Fruit fly (Drosophila melanogaster): ENCODE data around the gene Oamb.

Gene Oamb

dm6 chr3R:20675772-20676171 is 38.6 kb downstream of the Oamb start:
- TF ChIP-seq CG8478 (optimal IDR thresholded peaks at IDR 0.05) (no peak), CTCF (optimal IDR thresholded peaks at IDR 0.05) (no peak)

DNA sequence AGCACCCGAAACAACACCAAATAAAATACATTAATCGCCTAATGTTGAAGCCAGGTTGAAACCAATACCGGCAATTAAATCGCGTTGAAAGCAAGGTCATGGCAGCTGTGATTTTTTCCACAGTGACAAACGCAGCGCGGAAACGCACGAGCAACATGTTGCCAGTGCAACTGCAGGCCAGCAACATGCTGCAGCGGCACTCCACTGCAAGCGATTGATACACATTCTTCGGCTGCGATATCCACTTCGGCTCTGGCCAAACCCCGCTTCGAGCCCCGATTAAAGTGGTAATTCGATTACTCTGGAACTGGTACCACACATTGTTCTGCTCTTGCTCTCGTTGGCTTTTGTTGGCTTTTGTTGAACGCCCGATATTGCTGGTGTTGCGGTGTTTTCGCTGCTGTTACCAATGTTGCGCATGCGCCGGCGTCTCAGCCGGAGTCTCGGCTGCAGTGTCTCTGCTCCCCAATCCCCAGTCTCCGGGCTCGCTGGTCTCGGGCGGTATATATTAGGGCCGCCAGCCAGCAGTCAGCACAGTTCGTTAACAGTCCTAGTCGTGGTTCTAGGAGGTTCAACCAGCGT is 45.2 kb downstream of the Oamb start, which contains the start of gene Cpr92F:
Gene Cpr92F, plus strand, starts transcription at position 532 of the 582 bp plus-strand sequence.
- TF ChIP-seq CTCF (optimal IDR thresholded peaks at IDR 0.05): no peak
- no peak for TF ChIP-seq CG8478 (optimal IDR thresholded peaks at IDR 0.05)

- no peak for TF ChIP-seq CTCF (optimal IDR thresholded peaks at IDR 0.05)
- TF ChIP-seq CG8478 (optimal IDR thresholded peaks at IDR 0.05): no peak
Measured at dm6 chr3R:20659804-20660203, 54.6 kb downstream of the Oamb start, which contains the start of gene Nep4. Nep4 (minus strand) TSS chr3R:20659904.

dm6 chr3R:20656649-20657048 is 57.7 kb downstream of the Oamb start:
- no peak for TF ChIP-seq CG8478 (optimal IDR thresholded peaks at IDR 0.05)
- no peak for TF ChIP-seq CTCF (optimal IDR thresholded peaks at IDR 0.05)

DNA sequence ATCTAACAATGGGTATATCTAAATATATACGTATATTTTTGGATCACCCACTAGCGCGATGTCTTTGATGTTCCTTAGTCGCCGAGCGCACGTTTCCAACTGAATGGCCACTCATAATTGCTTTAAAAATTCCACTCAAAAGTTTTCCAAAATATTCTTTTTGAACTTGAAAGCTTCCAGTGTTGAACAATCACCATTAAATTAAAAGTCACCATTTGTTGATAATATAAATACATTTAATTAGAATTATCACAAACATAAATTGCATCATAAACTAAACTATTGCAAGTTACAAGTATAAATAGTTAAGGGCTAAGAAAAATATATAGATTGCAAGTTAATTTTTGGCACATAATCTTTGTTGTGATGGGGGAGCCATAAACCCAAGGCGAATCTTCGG is 62.0 kb downstream of the Oamb start, which contains the start of gene GluRIID:
Gene GluRIID, minus strand, starts transcription at position 101 of the 400 bp plus-strand sequence.
- no peak for TF ChIP-seq CG8478 (optimal IDR thresholded peaks at IDR 0.05)
- TF ChIP-seq CTCF (optimal IDR thresholded peaks at IDR 0.05): no peak

DNA sequence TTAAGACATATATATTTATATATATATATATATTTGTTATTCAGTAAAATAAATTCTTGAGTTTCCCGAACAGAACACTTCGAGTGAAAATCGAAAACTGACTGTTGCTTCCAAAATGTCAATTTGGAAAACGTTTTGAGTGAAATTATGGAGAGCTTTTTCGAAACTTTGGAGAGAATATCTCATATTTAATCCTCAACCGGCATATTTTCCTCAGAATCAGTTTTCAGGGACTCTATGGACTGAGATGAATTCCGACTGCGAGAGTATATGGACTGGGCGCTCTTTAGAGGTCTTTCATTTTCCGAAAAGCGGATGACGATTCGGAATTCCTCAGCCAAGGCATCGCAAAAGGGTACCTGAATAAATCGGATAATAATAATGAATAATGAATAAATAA is 65.8 kb downstream of the Oamb start, which contains the start of gene GluRIIE:
Gene GluRIIE, minus strand, starts transcription at position 101 of the 400 bp plus-strand sequence.
- no peak for TF ChIP-seq CG8478 (optimal IDR thresholded peaks at IDR 0.05)
- TF ChIP-seq CTCF (optimal IDR thresholded peaks at IDR 0.05): no peak
